Worm (Caenorhabditis elegans): Measurements from ENCODE around the gene C17F4.8.

C17F4.8 gene

ce11 chrII:3215762-3216161 lies 18.9 kb downstream of the C17F4.8 start, which contains the start of gene ZC239.3:
TSS of gene ZC239.3 (plus strand) at chrII:3216062.
- TF ChIP-seq xbp-1 (tag; optimal IDR thresholded peaks at IDR 0.05): peak; percentile 23

ce11 chrII:3213898-3214297 lies 20.7 kb downstream of the C17F4.8 start, which contains the start of gene ZC239.4:
TSS of gene ZC239.4 (plus strand) at chrII:3214198.
- TF ChIP-seq sox-4 (tag; optimal IDR thresholded peaks at IDR 0.05): no peak
- TF ChIP-seq C16A3.4 (tag; optimal IDR thresholded peaks at IDR 0.05): no peak

ce11 chrII:3210365-3210764 lies 24.3 kb downstream of the C17F4.8 start, which contains the start of gene ZC239.5:
TSS of gene ZC239.5 (plus strand) at chrII:3210665.
- TF ChIP-seq fkh-4 (tag; optimal IDR thresholded peaks at IDR 0.05; ENCODE audit: borderline replicate concordance) (no peak), hlh-17 (GFP tag; optimal IDR thresholded peaks at IDR 0.05; ENCODE audit: borderline replicate concordance) (no peak), swsn-7 (tag; optimal IDR thresholded peaks at IDR 0.05) (no peak), ceh-82 (tag; optimal IDR thresholded peaks at IDR 0.05) (no peak), ces-1 (GFP tag; optimal IDR thresholded peaks at IDR 0.05) (no peak), zag-1 (tag; optimal IDR thresholded peaks at IDR 0.05) (no peak), F16B12.6 (tag; optimal IDR thresholded peaks at IDR 0.05) (no peak), blmp-1 (tag; optimal IDR thresholded peaks at IDR 0.05) (no peak), pax-3 (tag; optimal IDR thresholded peaks at IDR 0.05) (no peak), fkh-8 (tag; optimal IDR thresholded peaks at IDR 0.05) (no peak), fos-1 (tag; optimal IDR thresholded peaks at IDR 0.05) (no peak), snpc-4 (tag; optimal IDR thresholded peaks at IDR 0.05) (no peak), elt-2 (tag; optimal IDR thresholded peaks at IDR 0.05) (no peak), lin-39 (tag; optimal IDR thresholded peaks at IDR 0.05) (no peak), ceh-88 (GFP tag; IDR thresholded peaks at IDR 0.05) (no peak), unc-86 (tag; optimal IDR thresholded peaks at IDR 0.05) (no peak), lin-35 (GFP tag; optimal IDR thresholded peaks at IDR 0.05) (no peak), ceh-63 (GFP tag; optimal IDR thresholded peaks at IDR 0.05) (no peak), hlh-4 (tag; optimal IDR thresholded peaks at IDR 0.05) (no peak), unc-30 (tag; optimal IDR thresholded peaks at IDR 0.05) (no peak)

- TF ChIP-seq nhr-85 (tag) (peak; percentile 46), mep-1 (tag; optimal IDR thresholded peaks at IDR 0.05) (peak; percentile 27), unc-62 (GFP tag; optimal IDR thresholded peaks at IDR 0.05) (no peak), rnt-1 (tag; optimal IDR thresholded peaks at IDR 0.05) (peak; percentile 53), unc-86 (tag; optimal IDR thresholded peaks at IDR 0.05) (no peak), lin-14 (GFP tag; optimal IDR thresholded peaks at IDR 0.05) (peak; percentile 69), efl-1 (optimal IDR thresholded peaks at IDR 0.05) (peak; percentile 39 to 42), efl-1 (GFP tag; optimal IDR thresholded peaks at IDR 0.05 in 1 of 2) (peak; percentile 41 to 84), pax-3 (tag; optimal IDR thresholded peaks at IDR 0.05) (no peak), nhr-20 (tag; optimal IDR thresholded peaks at IDR 0.05) (peak; percentile 50), nhr-47 (tag; optimal IDR thresholded peaks at IDR 0.05) (peak; percentile 17), ceh-82 (tag; optimal IDR thresholded peaks at IDR 0.05) (peak in 1 of 3 experiments; percentile 5), xbp-1 (tag; optimal IDR thresholded peaks at IDR 0.05) (peak; percentile 16), swsn-7 (tag; optimal IDR thresholded peaks at IDR 0.05) (peak; percentile 43), lsy-2 (tag; optimal IDR thresholded peaks at IDR 0.05) (peak; percentile 23 to 51), dpl-1 (GFP tag; optimal IDR thresholded peaks at IDR 0.05) (peak in 2 of 3 experiments; percentile 4 to 42), egl-13 (tag; optimal IDR thresholded peaks at IDR 0.05) (no peak), snu-23 (GFP tag; optimal IDR thresholded peaks at IDR 0.05) (peak; percentile 68), ceh-90 (tag; optimal IDR thresholded peaks at IDR 0.05) (no peak), lin-35 (GFP tag; optimal IDR thresholded peaks at IDR 0.05) (peak in 1 of 2 experiments; percentile 8), blmp-1 (tag; optimal IDR thresholded peaks at IDR 0.05) (peak; percentile 17)
Observed at ce11 chrII:3209251-3209650, 25.4 kb downstream of the C17F4.8 start, which contains the start of gene ZC239.6. TSS of gene ZC239.6 (plus strand) at chrII:3209631.

Measured in whole organism, L1 larva.